Fruit fly (Drosophila melanogaster) whole organism, embryonic: ENCODE measurements around the gene Drice.
A peak's percentile ranks its signal among the peaks of the same experiment; 100 is the strongest.

Experiments
- CG9609 ChIP-seq: fragments of 200-800 bp; sonication (Bioruptor generic); optimal IDR thresholded peaks from 3 replicates; lab custom pipeline; 2016; ENCODE audit warnings: missing biosample characterization, missing genetic modification characterization
- Hr39 ChIP-seq: fragments of >200 bp; optimal IDR thresholded peaks from 2 replicates; lab custom pipeline; 2017
- ara ChIP-seq: fragments of 200-800 bp; sonication (Bioruptor generic); IDR thresholded peaks from 2 replicates; pipeline ENCODE4 v1.3.6; 2022; ENCODE audit warnings: missing biosample characterization, missing genetic modification characterization
- ken ChIP-seq: fragments of 200-800 bp; sonication (Bioruptor generic); IDR thresholded peaks from 3 replicates; pipeline ENCODE4 v1.3.6; 2022; ENCODE audit warnings: missing biosample characterization, missing genetic modification characterization
- wdn ChIP-seq: fragments of 200-800 bp; sonication (Bioruptor generic); IDR thresholded peaks from 2 replicates; pipeline ENCODE4 v1.3.6; 2022; ENCODE audit warnings: missing biosample characterization, missing genetic modification characterization

DNA sequence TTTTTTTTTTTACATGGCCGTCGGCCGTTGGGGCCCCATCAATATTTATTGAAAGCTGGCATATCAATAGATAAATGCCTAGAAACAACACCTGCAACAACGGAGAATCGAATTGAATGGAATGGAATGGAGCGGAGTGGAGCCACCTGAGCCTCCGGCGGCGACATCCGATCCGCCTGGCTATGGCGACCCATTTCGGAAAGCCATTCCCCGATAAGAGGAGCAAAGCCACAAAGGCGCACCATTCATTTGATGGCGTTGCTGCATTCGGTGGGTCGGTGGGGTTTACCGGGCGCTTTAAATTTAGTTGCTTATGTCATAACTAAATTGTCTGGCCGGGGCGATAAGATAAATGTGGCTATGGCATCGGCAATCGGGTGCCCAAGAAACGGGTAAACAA, 17.6 kb upstream of the Drice start:
- TF ChIP-seq ara (0 out of 2 replicates have a peak, but pooled peaks have one; percentile 28), ken (GFP tag; lab: Robert Waterston, UW) (no peak), CG9609 (no peak), Hr39 (lab: Kevin White, UChicago) (no peak), wdn (GFP tag; lab: Robert Waterston, UW) (no peak)
